Fruit fly (Drosophila melanogaster) whole organism, embryonic: ENCODE results near the gene CG9514.
A peak's percentile ranks its signal among the peaks of the same experiment; 100 is the strongest.

Experiments used
- Asciz ChIP-seq: fragments of 200-800 bp; sonication (Bioruptor generic); optimal IDR thresholded peaks from 2 replicates; lab custom pipeline; 2017; ENCODE audit warnings: missing biosample characterization, mild to moderate bottlenecking, missing genetic modification characterization, missing genetic modification reagents
- B-H2 ChIP-seq: fragments of 200-800 bp; sonication (Bioruptor generic); optimal IDR thresholded peaks from 2 replicates; lab custom pipeline; 2018; ENCODE audit warnings: missing biosample characterization, mild to moderate bottlenecking, missing genetic modification characterization
- BtbVII ChIP-seq: fragments of 200-800 bp; sonication (Bioruptor generic); optimal IDR thresholded peaks from 3 replicates; lab custom pipeline; 2017; ENCODE audit warnings: missing biosample characterization, mild to moderate bottlenecking, missing genetic modification characterization
- CG11085 ChIP-seq: fragments of 200-800 bp; sonication (Bioruptor generic); IDR thresholded peaks from 2 replicates; pipeline ENCODE4 v1.3.6; 2022; ENCODE audit warnings: missing biosample characterization, missing genetic modification characterization
- CG12071 ChIP-seq: fragments of 200-800 bp; sonication (Bioruptor generic); optimal IDR thresholded peaks from 3 replicates; lab custom pipeline; 2018; ENCODE audit warnings: missing biosample characterization, mild to moderate bottlenecking, missing genetic modification characterization
- CG12299 ChIP-seq: fragments of 200-800 bp; sonication (Bioruptor generic); optimal IDR thresholded peaks from 2 replicates; lab custom pipeline; 2018; ENCODE audit warnings: missing biosample characterization, mild to moderate bottlenecking, missing genetic modification characterization
- CG14667 ChIP-seq: fragments of 200-800 bp; sonication (Bioruptor generic); IDR thresholded peaks from 2 replicates; pipeline ENCODE4 v1.3.6; 2022; ENCODE audit warnings: missing biosample characterization, missing genetic modification characterization
- CG15601 ChIP-seq: fragments of 200-800 bp; sonication (Bioruptor generic); optimal IDR thresholded peaks from 3 replicates; lab custom pipeline; 2019; ENCODE audit warnings: missing biosample characterization, mild to moderate bottlenecking, missing genetic modification characterization, moderate library complexity
- CG1647 ChIP-seq: fragments of 200-800 bp; sonication (Bioruptor generic); optimal IDR thresholded peaks from 3 replicates; lab custom pipeline; 2016; ENCODE audit warnings: missing biosample characterization, missing genetic modification characterization
- CG17186 ChIP-seq: fragments of 200-800 bp; sonication (Bioruptor generic); optimal IDR thresholded peaks from 3 replicates; lab custom pipeline; 2017; ENCODE audit warnings: missing biosample characterization, missing genetic modification reagents, missing genetic modification characterization
- CG1832 ChIP-seq: fragments of 200-800 bp; sonication (Bioruptor generic); optimal IDR thresholded peaks from 2 replicates; lab custom pipeline; 2017; ENCODE audit warnings: missing biosample characterization, mild to moderate bottlenecking, missing genetic modification characterization, inconsistent platforms
- CG2712 ChIP-seq: fragments of 200-800 bp; optimal IDR thresholded peaks from 3 replicates; lab custom pipeline; 2019; ENCODE audit warnings: missing biosample characterization, mild to moderate bottlenecking, missing genetic modification characterization, moderate library complexity
- CG4617 ChIP-seq: fragments of 200-800 bp; sonication (Bioruptor generic); optimal IDR thresholded peaks from 3 replicates; lab custom pipeline; 2016; ENCODE audit warnings: missing biosample characterization, missing genetic modification characterization, borderline replicate concordance
- CG4707 ChIP-seq: fragments of 200-800 bp; sonication (Bioruptor generic); optimal IDR thresholded peaks from 2 replicates; lab custom pipeline; 2018; ENCODE audit warnings: missing biosample characterization, mild to moderate bottlenecking, missing genetic modification characterization, moderate library complexity
- CG5245 ChIP-seq: fragments of 200-800 bp; sonication (Bioruptor generic); optimal IDR thresholded peaks from 3 replicates; lab custom pipeline; 2016; ENCODE audit warnings: missing biosample characterization, missing genetic modification characterization
- CG7372 ChIP-seq: fragments of 200-800 bp; sonication (Bioruptor generic); IDR thresholded peaks from 2 replicates; pipeline ENCODE4 v1.3.6; 2022; ENCODE audit warnings: missing biosample characterization, missing genetic modification characterization
- CG8924 ChIP-seq: fragments of 200-800 bp; optimal IDR thresholded peaks from 3 replicates; lab custom pipeline; 2019; ENCODE audit warnings: missing biosample characterization, mild to moderate bottlenecking, missing genetic modification characterization, moderate library complexity
- CHES-1-like ChIP-seq: fragments of 200-800 bp; sonication (Bioruptor generic); optimal IDR thresholded peaks from 2 replicates; lab custom pipeline; 2016; ENCODE audit warnings: missing biosample characterization, missing genetic modification characterization
- CrebB ChIP-seq: fragments of 200-800 bp; sonication (Bioruptor generic); optimal IDR thresholded peaks from 3 replicates; lab custom pipeline; 2018; ENCODE audit warnings: missing biosample characterization, mild to moderate bottlenecking, missing genetic modification characterization
- E2f1 ChIP-seq: fragments of 200-800 bp; sonication (Bioruptor generic); IDR thresholded peaks from 2 replicates; pipeline ENCODE4 v1.3.6; 2022; ENCODE audit warnings: missing biosample characterization, missing genetic modification characterization
- Elba2 ChIP-seq: fragments of 200-800 bp; sonication (Bioruptor generic); optimal IDR thresholded peaks from 3 replicates; lab custom pipeline; 2016; ENCODE audit warnings: missing biosample characterization, missing genetic modification characterization
- HLH3B ChIP-seq: fragments of 200-800 bp; sonication (Bioruptor generic); IDR thresholded peaks from 2 replicates; pipeline ENCODE4 v1.3.6; 2022; ENCODE audit warnings: missing biosample characterization, missing genetic modification characterization
- HmgD ChIP-seq: fragments of 200-800 bp; sonication (Bioruptor generic); optimal IDR thresholded peaks from 3 replicates; lab custom pipeline; 2016; ENCODE audit warnings: missing biosample characterization, missing genetic modification characterization
- Hmr ChIP-seq: fragments of 200-800 bp; sonication (Bioruptor generic); optimal IDR thresholded peaks from 3 replicates; lab custom pipeline; 2017; ENCODE audit warnings: mild to moderate bottlenecking, missing biosample characterization, missing genetic modification reagents, missing genetic modification characterization
- Mad ChIP-seq: fragments of 200-800 bp; sonication (Bioruptor generic); optimal IDR thresholded peaks from 2 replicates; lab custom pipeline; 2016; ENCODE audit warnings: missing biosample characterization, missing genetic modification characterization
- Med ChIP-seq: fragments of 200-800 bp; sonication (Bioruptor generic); peaks from one replicate; lab custom pipeline; 2016; ENCODE audit warnings: missing biosample characterization, missing genetic modification characterization, mild to moderate bottlenecking, inconsistent platforms, moderate library complexity
- NfI ChIP-seq: fragments of 200-800 bp; sonication (Bioruptor generic); optimal IDR thresholded peaks from 3 replicates; lab custom pipeline; 2018; ENCODE audit warnings: missing biosample characterization, mild to moderate bottlenecking, missing genetic modification characterization, moderate library complexity
- Tbp ChIP-seq: fragments of >200 bp; optimal IDR thresholded peaks from 2 replicates; lab custom pipeline; 2018; ENCODE audit warnings: missing biosample characterization, missing genetic modification characterization
- YL-1 ChIP-seq: fragments of 200-800 bp; sonication (Bioruptor generic); optimal IDR thresholded peaks from 3 replicates; lab custom pipeline; 2017; ENCODE audit warnings: missing biosample characterization, mild to moderate bottlenecking, missing genetic modification characterization
- al ChIP-seq: fragments of 200-800 bp; sonication (Bioruptor generic); IDR thresholded peaks from 2 replicates; pipeline ENCODE4 v1.3.6; 2022; ENCODE audit warnings: missing biosample characterization, missing genetic modification characterization
- crc ChIP-seq: fragments of 200-800 bp; sonication (Bioruptor generic); optimal IDR thresholded peaks from 2 replicates; lab custom pipeline; 2016; ENCODE audit warnings: missing biosample characterization, missing genetic modification characterization
- cwo ChIP-seq: fragments of 200-800 bp; sonication (Bioruptor generic); optimal IDR thresholded peaks from 3 replicates; lab custom pipeline; 2017; ENCODE audit warnings: missing biosample characterization, missing genetic modification characterization, mild to moderate bottlenecking, moderate library complexity, missing genetic modification reagents
- dimm ChIP-seq: fragments of 200-800 bp; sonication (Bioruptor generic); IDR thresholded peaks from 2 replicates; pipeline ENCODE4 v1.3.6; 2022; ENCODE audit warnings: missing biosample characterization, missing genetic modification characterization
- dpn ChIP-seq, 2 experiments: fragments of 200-800 bp; sonication (Bioruptor generic); optimal IDR thresholded peaks; 3 replicates each; lab custom pipeline; 2016; ENCODE audit warnings: missing biosample characterization in 2 of 2, missing genetic modification characterization in 2 of 2
- eyg ChIP-seq: fragments of 200-800 bp; sonication (Bioruptor generic); optimal IDR thresholded peaks from 3 replicates; lab custom pipeline; 2016; ENCODE audit warnings: missing biosample characterization, missing genetic modification characterization
- fd3F ChIP-seq: fragments of 200-800 bp; sonication (Bioruptor generic); optimal IDR thresholded peaks from 2 replicates; lab custom pipeline; 2018; ENCODE audit warnings: missing biosample characterization, mild to moderate bottlenecking, missing genetic modification characterization, moderate library complexity
- fu2 ChIP-seq: fragments of 200-800 bp; sonication (Bioruptor generic); optimal IDR thresholded peaks from 2 replicates; lab custom pipeline; 2016; ENCODE audit warnings: missing biosample characterization, missing genetic modification characterization
- grau ChIP-seq: fragments of 200-800 bp; optimal IDR thresholded peaks from 3 replicates; lab custom pipeline; 2019; ENCODE audit warnings: missing biosample characterization, mild to moderate bottlenecking, missing genetic modification characterization, moderate library complexity
- ken ChIP-seq: fragments of 200-800 bp; sonication (Bioruptor generic); IDR thresholded peaks from 3 replicates; pipeline ENCODE4 v1.3.6; 2022; ENCODE audit warnings: missing biosample characterization, missing genetic modification characterization
- lilli ChIP-seq: fragments of 200-800 bp; sonication (Bioruptor generic); optimal IDR thresholded peaks from 3 replicates; lab custom pipeline; 2016; ENCODE audit warnings: missing biosample characterization, missing genetic modification characterization
- prd ChIP-seq, 3 experiments: fragments of >200 bp in 2 of 3; fragments of 200-800 bp in 1 of 3; sonication (Bioruptor generic) in 1 of 3; optimal IDR thresholded peaks in 2 of 3; IDR thresholded peaks in 1 of 3; 2 replicates in 2 of 3; 3 replicates in 1 of 3; pipeline versions ENCODE4 v1.3.6 to Lab custom; 2017 to 2022; ENCODE audit warnings: missing biosample characterization in 1 of 3, missing genetic modification characterization in 1 of 3
- ranshi ChIP-seq: fragments of 200-800 bp; sonication (Bioruptor generic); IDR thresholded peaks from 2 replicates; pipeline ENCODE4 v1.3.6; 2022; ENCODE audit warnings: missing biosample characterization, missing genetic modification characterization
- rib ChIP-seq: fragments of 200-800 bp; sonication (Bioruptor generic); IDR thresholded peaks from 2 replicates; pipeline ENCODE4 v1.3.6; 2022; ENCODE audit warnings: missing biosample characterization, missing genetic modification characterization
- slbo ChIP-seq: fragments of 200-800 bp; sonication (Bioruptor generic); IDR thresholded peaks from 2 replicates; pipeline ENCODE4 v1.3.6; 2022; ENCODE audit warnings: missing biosample characterization, missing genetic modification characterization
- sob ChIP-seq: fragments of 200-800 bp; sonication (Bioruptor generic); IDR thresholded peaks from 2 replicates; pipeline ENCODE4 v1.3.6; 2022; ENCODE audit warnings: missing biosample characterization, missing genetic modification characterization
- sug ChIP-seq: fragments of 200-800 bp; optimal IDR thresholded peaks from 2 replicates; lab custom pipeline; 2019; ENCODE audit warnings: missing biosample characterization, mild to moderate bottlenecking, missing genetic modification characterization, moderate library complexity
- tin ChIP-seq: fragments of 200-800 bp; sonication (Bioruptor generic); optimal IDR thresholded peaks from 3 replicates; lab custom pipeline; 2016; ENCODE audit warnings: missing biosample characterization, missing genetic modification characterization
- ttk ChIP-seq: fragments of 200-800 bp; sonication (Bioruptor generic); IDR thresholded peaks from 2 replicates; pipeline ENCODE4 v2.1.2; 2022; ENCODE audit warnings: missing biosample characterization, missing genetic modification characterization
- zfh1 ChIP-seq: fragments of 200-800 bp; sonication (Bioruptor generic); IDR thresholded peaks from 3 replicates; pipeline ENCODE4 v1.3.6; 2022; ENCODE audit warnings: missing biosample characterization, missing genetic modification characterization

The CG9514 gene

dm6 chrX:14839739-14840347 lies 56.8 kb downstream of the CG9514 start (continued):
- TF ChIP-seq E2f1 (GFP tag; lab: Robert Waterston, UW) (peak; percentile 14; the same call in 1 of the 2 replicates), grau (tag; lab: Kevin White, UChicago) (peak; percentile 50), Tbp (GFP tag; lab: Kevin White, UChicago) (no peak), CG8924 (tag; lab: Kevin White, UChicago) (peak; percentile 57), slbo (GFP tag; lab: Robert Waterston, UW) (peak; percentile 79), NfI (GFP tag; lab: Kevin White, UChicago) (peak; percentile 20), sug (peak; percentile 99), fu2 (GFP tag; lab: Kevin White, UChicago) (peak; percentile 60), Mad (GFP tag; lab: Kevin White, UChicago) (peak; percentile 15), HmgD (GFP tag; lab: Kevin White, UChicago) (peak; percentile 43), CG2712 (tag; lab: Kevin White, UChicago) (peak; percentile 39), BtbVII (GFP tag; lab: Kevin White, UChicago) (peak; percentile 72), CG5245 (GFP tag; lab: Kevin White, UChicago) (peak; percentile 4), dimm (GFP tag; lab: Robert Waterston, UW) (no peak), HLH3B (GFP tag; lab: Robert Waterston, UW) (peak; percentile 51; the same call in 1 of the 2 replicates), cwo (GFP tag; lab: Kevin White, UChicago) (peak; percentile 47), lilli (GFP tag; lab: Kevin White, UChicago) (peak; percentile 59), CG1647 (GFP tag; lab: Kevin White, UChicago) (peak; percentile 7), ken (GFP tag; lab: Robert Waterston, UW) (0 out of 3 replicates have a peak, but pooled peaks have one; percentile 35), dpn (GFP tag; optimal IDR thresholded peaks at IDR 0.05; lab: Kevin White, UChicago) (peak; percentile 36 to 57), Asciz (GFP tag; lab: Kevin White, UChicago) (no peak), CG11085 (0 out of 2 replicates have a peak, but pooled peaks have one; percentile 24), fd3F (GFP tag; lab: Kevin White, UChicago) (peak; percentile 17), Hmr (GFP tag; lab: Kevin White, UChicago) (peak; percentile 65), CG4707 (GFP tag; lab: Kevin White, UChicago) (no peak), crc (GFP tag; lab: Kevin White, UChicago) (peak; percentile 42), eyg (GFP tag; lab: Kevin White, UChicago) (peak; percentile 28), zfh1 (GFP tag; lab: Robert Waterston, UW) (peak; percentile 59; the same call in 1 of the 3 replicates), ranshi (GFP tag; lab: Robert Waterston, UW) (peak; percentile 51), al (peak; percentile 61), CG17186 (GFP tag; lab: Kevin White, UChicago) (no peak), rib (peak; percentile 67; the same call in 1 of the 2 replicates), CG4617 (GFP tag; lab: Kevin White, UChicago) (peak; percentile 3), B-H2 (GFP tag; lab: Kevin White, UChicago) (no peak), Elba2 (GFP tag; lab: Kevin White, UChicago) (no peak), CG1832 (peak; percentile 61), CHES-1-like (GFP tag; lab: Kevin White, UChicago) (peak; percentile 46), sob (GFP tag; lab: Robert Waterston, UW) (peak; percentile 77), ttk (GFP tag; lab: Robert Waterston, UW) (peak; percentile 60; the same call in 1 of the 2 replicates), prd (optimal IDR thresholded peaks at IDR 0.05; lab: Kevin White, UChicago) (no peak), prd (GFP tag; IDR thresholded peaks at IDR 0.05; lab: Robert Waterston, UW) (peak; percentile 52; the same call in 2 of the 3 replicates), CG15601 (no peak), CG7372 (GFP tag; lab: Robert Waterston, UW) (peak; percentile 52; the same call in 1 of the 2 replicates), YL-1 (GFP tag; lab: Kevin White, UChicago) (peak; percentile 45), CG14667 (GFP tag; lab: Robert Waterston, UW) (peak; percentile 41; the same call in 1 of the 2 replicates), CrebB (tag; lab: Kevin White, UChicago) (peak; percentile 23), CG12071 (GFP tag; lab: Kevin White, UChicago) (peak; percentile 2), CG12299 (tag; lab: Kevin White, UChicago) (peak; percentile 7), tin (peak; percentile 14), Med (GFP tag; lab: Kevin White, UChicago) (peak; percentile 93)
